Worm (Caenorhabditis elegans): ENCODE data around the gene mrps-31.
A peak's percentile ranks its signal among the peaks of the same experiment; 100 is the strongest.

DNA sequence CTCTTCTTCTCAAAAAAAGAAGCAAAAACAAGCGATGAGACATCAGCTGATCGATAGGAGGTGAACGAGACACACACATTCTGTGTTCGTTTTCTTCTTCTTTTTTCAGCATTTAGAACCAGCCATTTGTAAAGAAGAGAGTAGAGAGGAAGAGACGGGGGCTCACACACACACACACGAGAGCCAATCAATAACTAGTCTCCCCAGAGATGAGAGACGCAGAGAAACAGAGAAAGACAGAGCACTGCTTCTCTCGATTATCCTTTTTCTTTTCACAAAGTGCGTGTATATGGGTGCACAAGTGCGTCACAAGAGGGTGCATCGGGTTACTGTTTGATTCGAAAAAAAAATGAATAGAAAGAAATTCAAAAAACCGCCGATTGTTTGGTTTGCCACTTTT, 47.2 kb upstream of the mrps-31 start:
- peak; percentile 75 for TF ChIP-seq crh-2 (tag; optimal IDR thresholded peaks at IDR 0.05)
- no peak for TF ChIP-seq nhr-23 (tag; optimal IDR thresholded peaks at IDR 0.05)
- no peak for TF ChIP-seq ceh-82 (tag; optimal IDR thresholded peaks at IDR 0.05)
- no peak for TF ChIP-seq R02D3.7 (tag; optimal IDR thresholded peaks at IDR 0.05)
- TF ChIP-seq ztf-4 (tag; optimal IDR thresholded peaks at IDR 0.05), result peak; percentile 71
- no peak for TF ChIP-seq unc-62 (GFP tag; optimal IDR thresholded peaks at IDR 0.05)
- TF ChIP-seq nhr-12 (tag; optimal IDR thresholded peaks at IDR 0.05), result no peak
